Fruit fly (Drosophila melanogaster): ENCODE measurements around the gene JhI-21.

JhI-21 gene

dm6 chr2L:12092719-12093118 lies 36.9 kb upstream of the JhI-21 start (continued):
- TF ChIP-seq ATbp (GFP tag; optimal IDR thresholded peaks at IDR 0.05) = no peak
- TF ChIP-seq CG16863 (GFP tag; optimal IDR thresholded peaks at IDR 0.05) = no peak
- TF ChIP-seq kni (GFP tag; optimal IDR thresholded peaks at IDR 0.05) = no peak
- no peak for TF ChIP-seq NfI (GFP tag; optimal IDR thresholded peaks at IDR 0.05)
- no peak for TF ChIP-seq CG12769 (tag; optimal IDR thresholded peaks at IDR 0.05)
- no peak for TF ChIP-seq HLH3B (GFP tag; IDR thresholded peaks at IDR 0.05)
- TF ChIP-seq twi (tag; optimal IDR thresholded peaks at IDR 0.05) = peak; percentile 74
- TF ChIP-seq CG6791 (GFP tag; IDR thresholded peaks at IDR 0.05; ENCODE audit: partially characterized antibody) = 0 out of 3 replicates have a peak, but pooled peaks have one; percentile 39
- TF ChIP-seq scrt (GFP tag; optimal IDR thresholded peaks at IDR 0.05) = no peak
- no peak for TF ChIP-seq CG30403 (GFP tag; optimal IDR thresholded peaks at IDR 0.05)
- TF ChIP-seq CG11560 (tag; IDR thresholded peaks at IDR 0.05) = peak; percentile 22; the same call in 1 of the 3 replicates
- TF ChIP-seq CG11723 (GFP tag; optimal IDR thresholded peaks at IDR 0.05) = no peak

DNA sequence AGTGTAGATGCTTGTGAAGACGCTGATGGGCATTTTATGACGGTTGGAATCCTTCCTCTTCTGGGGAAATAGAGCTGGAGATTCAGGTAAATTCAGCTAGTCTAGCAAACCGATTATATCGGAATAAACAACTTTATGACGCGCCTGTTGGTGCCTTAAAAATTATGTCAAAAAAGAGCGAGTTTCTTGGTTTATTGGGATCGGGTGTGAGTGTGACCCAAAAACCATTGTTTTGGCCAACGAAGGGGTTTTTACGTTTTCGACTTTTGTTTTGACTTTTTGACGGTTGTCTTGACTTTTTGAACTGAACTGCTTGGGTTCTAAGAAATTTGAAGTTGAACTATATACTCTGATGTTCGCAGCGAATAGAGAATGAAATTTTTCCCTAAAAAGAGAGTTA lies 36.2 kb upstream of the JhI-21 start:
- TF ChIP-seq Ets65A (GFP tag) (no peak), C15 (GFP tag; IDR thresholded peaks at IDR 0.05) (no peak), Ets97D (GFP tag; optimal IDR thresholded peaks at IDR 0.05) (no peak), gcm (GFP tag; optimal IDR thresholded peaks at IDR 0.05) (no peak), CG31388 (GFP tag; optimal IDR thresholded peaks at IDR 0.05) (no peak), prd (optimal IDR thresholded peaks at IDR 0.05) (no peak), prd (GFP tag; IDR thresholded peaks at IDR 0.05) (peak; percentile 3; the same call in 1 of the 3 replicates), nerfin-1 (tag; optimal IDR thresholded peaks at IDR 0.05) (no peak), CG17328 (GFP tag; IDR thresholded peaks at IDR 0.05) (no peak), bcd (GFP tag; optimal IDR thresholded peaks at IDR 0.05) (no peak), B-H1 (GFP tag; IDR thresholded peaks at IDR 0.05) (no peak), zfh2 (GFP tag; optimal IDR thresholded peaks at IDR 0.05) (no peak), Sox100B (GFP tag; optimal IDR thresholded peaks at IDR 0.05) (no peak), tll (GFP tag; optimal IDR thresholded peaks at IDR 0.05) (peak in 1 of 2 experiments; percentile 95), CG2889 (GFP tag; IDR thresholded peaks at IDR 0.05) (no peak), CG18011 (GFP tag; optimal IDR thresholded peaks at IDR 0.05) (no peak), CG6791 (GFP tag; IDR thresholded peaks at IDR 0.05; ENCODE audit: partially characterized antibody) (no peak), lilli (GFP tag; optimal IDR thresholded peaks at IDR 0.05) (no peak), cad (GFP tag; optimal IDR thresholded peaks at IDR 0.05) (peak; percentile 86), Abd-B (GFP tag; optimal IDR thresholded peaks at IDR 0.05) (no peak), MBD-R2 (GFP tag; IDR thresholded peaks at IDR 0.05) (no peak), lmd (GFP tag; IDR thresholded peaks at IDR 0.05) (no peak)

DNA sequence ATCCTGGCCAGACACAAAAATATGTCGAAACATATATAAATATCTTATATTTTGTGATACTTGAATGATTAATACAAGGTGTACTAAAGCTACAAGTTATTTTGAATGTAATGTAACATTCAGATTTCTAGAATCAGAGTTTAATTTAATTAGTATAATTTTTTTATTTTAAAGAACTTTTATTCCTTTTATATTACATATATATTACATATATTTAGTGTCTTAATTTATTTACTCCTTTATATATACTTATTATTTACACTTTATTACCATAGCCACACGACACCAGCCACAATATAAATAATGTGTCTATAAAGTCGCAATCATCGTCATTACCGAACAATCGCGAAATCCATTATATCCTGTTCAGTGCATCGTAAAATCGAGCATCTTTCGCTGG lies 35.7 kb upstream of the JhI-21 start, which contains the start of gene Pex19:
TSS of gene Pex19 (plus strand) at position 301 of the 400 bp plus-strand sequence.
- TF ChIP-seq CG10321 (GFP tag; IDR thresholded peaks at IDR 0.05) = no peak
- no peak for TF ChIP-seq lola (GFP tag; optimal IDR thresholded peaks at IDR 0.05)
- TF ChIP-seq grau (tag; optimal IDR thresholded peaks at IDR 0.05) = no peak
- no peak for TF ChIP-seq hb (GFP tag; IDR thresholded peaks at IDR 0.05; ENCODE audit: partially characterized antibody)
- no peak for TF ChIP-seq tll (GFP tag; optimal IDR thresholded peaks at IDR 0.05)
- TF ChIP-seq Nf-YC (tag; optimal IDR thresholded peaks at IDR 0.05) = no peak
